Fruit fly (Drosophila melanogaster): ENCODE measurements around the gene Efa6.

Gene Efa6

DNA sequence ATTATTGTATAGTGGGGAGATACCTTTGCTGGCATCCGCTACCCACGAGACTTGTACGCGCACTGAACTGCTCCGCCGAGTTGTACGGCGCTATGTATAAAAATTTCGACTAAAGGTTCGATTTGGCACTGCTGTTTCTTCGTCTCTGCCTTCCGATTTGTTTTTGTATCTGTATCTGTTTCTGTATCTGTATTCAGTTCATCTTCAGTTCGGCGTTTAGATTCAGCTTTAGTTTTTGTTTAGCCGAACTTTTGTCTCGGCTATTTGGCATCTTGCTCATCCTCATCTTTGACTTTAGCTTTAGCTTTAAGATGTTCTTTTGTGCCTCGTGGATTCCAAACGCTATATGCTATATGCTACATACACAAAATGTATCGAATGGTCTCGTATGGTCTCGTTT is 25.1 kb upstream of the Efa6 start, which contains the start of gene sit:
TSS of gene sit (minus strand) at position 71 of the 400 bp plus-strand sequence.
- TF ChIP-seq fru (GFP tag; optimal IDR thresholded peaks at IDR 0.05) (no peak), sv (GFP tag; optimal IDR thresholded peaks at IDR 0.05) (no peak), Sp1 (GFP tag; optimal IDR thresholded peaks at IDR 0.05) (no peak), CrebA (GFP tag; optimal IDR thresholded peaks at IDR 0.05; ENCODE audit: borderline replicate concordance) (no peak), woc (GFP tag; optimal IDR thresholded peaks at IDR 0.05) (no peak), N (GFP tag; optimal IDR thresholded peaks at IDR 0.05) (no peak), br (GFP tag; optimal IDR thresholded peaks at IDR 0.05) (no peak), Hr78 (GFP tag; optimal IDR thresholded peaks at IDR 0.05) (no peak), Dif (GFP tag; optimal IDR thresholded peaks at IDR 0.05; ENCODE audit: partially characterized antibody) (no peak), ey (GFP tag; optimal IDR thresholded peaks at IDR 0.05) (no peak), sage (GFP tag; optimal IDR thresholded peaks at IDR 0.05) (no peak), Abd-B (GFP tag; optimal IDR thresholded peaks at IDR 0.05) (no peak), tai (GFP tag; optimal IDR thresholded peaks at IDR 0.05) (no peak), HLH106 (tag; optimal IDR thresholded peaks at IDR 0.05) (no peak), GATAd (GFP tag; optimal IDR thresholded peaks at IDR 0.05) (no peak), dl (GFP tag; optimal IDR thresholded peaks at IDR 0.05; ENCODE audit: insufficient read depth in 1 of 2, partially characterized antibody in 2 of 2) (no peak)

DNA sequence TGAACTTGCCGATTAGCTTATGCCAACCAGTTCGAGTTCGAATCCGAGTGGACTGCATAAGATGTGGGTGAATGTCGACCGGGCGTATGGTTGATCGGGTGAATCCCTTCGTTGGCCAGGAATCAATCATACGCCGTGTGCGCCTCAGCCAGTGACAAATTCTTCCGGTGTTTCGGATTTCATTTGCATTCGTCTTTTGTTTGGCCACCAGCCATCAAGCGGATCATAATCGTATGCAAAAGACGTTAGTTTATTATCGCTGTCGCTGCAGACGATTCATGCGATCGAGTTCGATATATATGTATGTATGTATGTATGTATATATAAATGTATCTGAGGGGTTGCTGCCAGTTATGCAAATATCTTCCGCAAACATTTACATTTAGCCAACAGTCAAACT is 23.5 kb upstream of the Efa6 start:
- TF ChIP-seq CrebA (GFP tag; optimal IDR thresholded peaks at IDR 0.05; ENCODE audit: borderline replicate concordance) (no peak), Dif (GFP tag; optimal IDR thresholded peaks at IDR 0.05; ENCODE audit: partially characterized antibody) (no peak), sv (GFP tag; optimal IDR thresholded peaks at IDR 0.05) (no peak), dmrt93B (GFP tag; optimal IDR thresholded peaks at IDR 0.05) (no peak)

DNA sequence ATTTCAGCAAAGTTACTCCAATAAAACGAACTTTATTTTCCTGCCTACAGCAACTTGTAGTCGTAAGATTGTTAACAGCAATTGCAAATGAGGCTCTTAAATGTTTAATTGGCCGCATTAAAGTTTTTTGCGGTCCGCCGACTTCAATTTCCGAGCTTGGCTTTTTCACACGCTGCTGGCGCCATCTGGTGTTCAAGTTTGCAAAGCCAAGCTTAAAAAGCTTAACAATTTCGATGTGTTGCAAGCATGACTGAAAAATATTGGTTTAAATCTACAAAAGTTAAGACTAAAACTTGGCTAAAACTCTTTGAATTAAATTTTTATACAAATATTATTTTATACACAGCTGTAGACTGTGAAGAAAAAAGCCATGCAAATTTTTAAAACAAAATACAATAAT is 22.8 kb upstream of the Efa6 start:
- TF ChIP-seq sage (GFP tag; optimal IDR thresholded peaks at IDR 0.05), result no peak
- no peak for TF ChIP-seq tai (GFP tag; optimal IDR thresholded peaks at IDR 0.05)
- TF ChIP-seq N (GFP tag; optimal IDR thresholded peaks at IDR 0.05), result no peak
- no peak for TF ChIP-seq dsf (GFP tag; optimal IDR thresholded peaks at IDR 0.05; ENCODE audit: borderline replicate concordance)
- no peak for TF ChIP-seq pan (optimal IDR thresholded peaks at IDR 0.05)
- TF ChIP-seq woc (GFP tag; optimal IDR thresholded peaks at IDR 0.05), result no peak
- no peak for TF ChIP-seq GATAd (GFP tag; optimal IDR thresholded peaks at IDR 0.05)
- TF ChIP-seq CG9705 (GFP tag; optimal IDR thresholded peaks at IDR 0.05), result no peak
- TF ChIP-seq usp (GFP tag; optimal IDR thresholded peaks at IDR 0.05), result no peak
- no peak for TF ChIP-seq CG32264 (GFP tag; optimal IDR thresholded peaks at IDR 0.05)
- no peak for TF ChIP-seq Sp1 (GFP tag; optimal IDR thresholded peaks at IDR 0.05)
- TF ChIP-seq Hnf4 (GFP tag; optimal IDR thresholded peaks at IDR 0.05), result no peak
- no peak for TF ChIP-seq jim (GFP tag; optimal IDR thresholded peaks at IDR 0.05)
- no peak for TF ChIP-seq Hr83 (GFP tag; optimal IDR thresholded peaks at IDR 0.05; ENCODE audit: poor library complexity, severe bottlenecking)
- no peak for TF ChIP-seq Hr78 (GFP tag; optimal IDR thresholded peaks at IDR 0.05)
- TF ChIP-seq Dif (GFP tag; optimal IDR thresholded peaks at IDR 0.05; ENCODE audit: partially characterized antibody), result no peak
- TF ChIP-seq OdsH (GFP tag; optimal IDR thresholded peaks at IDR 0.05), result no peak
- TF ChIP-seq dmrt93B (GFP tag; optimal IDR thresholded peaks at IDR 0.05), result no peak

DNA sequence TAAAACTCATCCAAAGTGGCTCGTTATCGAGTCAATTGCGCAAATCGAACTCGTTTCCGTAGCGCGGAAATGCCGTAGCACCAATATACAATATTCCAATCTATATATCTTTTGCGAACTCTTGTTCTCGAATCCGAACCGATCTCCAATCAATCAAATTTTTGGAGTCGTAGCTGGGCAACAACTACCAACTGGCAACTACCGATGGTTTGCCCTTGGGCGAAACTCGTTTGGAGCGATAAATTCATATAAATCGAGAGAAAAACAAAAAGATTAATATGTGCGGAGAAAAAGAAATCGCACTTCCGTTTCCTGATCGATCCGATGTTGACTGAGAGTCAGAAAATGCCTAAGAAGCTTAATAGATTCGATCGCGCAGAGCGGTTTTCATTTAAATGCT is 21.8 kb upstream of the Efa6 start:
- TF ChIP-seq Dfd (GFP tag; optimal IDR thresholded peaks at IDR 0.05) (no peak), Hnf4 (GFP tag; optimal IDR thresholded peaks at IDR 0.05) (no peak), Dif (GFP tag; optimal IDR thresholded peaks at IDR 0.05; ENCODE audit: partially characterized antibody) (no peak), jim (GFP tag; optimal IDR thresholded peaks at IDR 0.05) (no peak), Sp1 (GFP tag; optimal IDR thresholded peaks at IDR 0.05) (no peak), N (GFP tag; optimal IDR thresholded peaks at IDR 0.05) (no peak), Rel (GFP tag; optimal IDR thresholded peaks at IDR 0.05) (no peak), Rel (tag; optimal IDR thresholded peaks at IDR 0.05) (no peak), Abd-B (GFP tag; optimal IDR thresholded peaks at IDR 0.05) (no peak), dmrt93B (GFP tag; optimal IDR thresholded peaks at IDR 0.05) (no peak), foxo (GFP tag; optimal IDR thresholded peaks at IDR 0.05) (no peak), dsf (GFP tag; optimal IDR thresholded peaks at IDR 0.05; ENCODE audit: borderline replicate concordance) (no peak), CG9705 (GFP tag; optimal IDR thresholded peaks at IDR 0.05) (no peak), dl (GFP tag; optimal IDR thresholded peaks at IDR 0.05; ENCODE audit: insufficient read depth in 1 of 2, partially characterized antibody in 2 of 2) (no peak), Jra (GFP tag; optimal IDR thresholded peaks at IDR 0.05) (no peak), OdsH (GFP tag; optimal IDR thresholded peaks at IDR 0.05) (no peak), fru (GFP tag; optimal IDR thresholded peaks at IDR 0.05) (no peak), Myc (optimal IDR thresholded peaks at IDR 0.05) (no peak)
